Fruit fly (Drosophila melanogaster) whole organism, adult: ENCODE results near the gene bchs.

Source experiments
- CG11617 ChIP-seq: fragments of 200-800 bp; sonication (Bioruptor generic); optimal IDR thresholded peaks from 2 replicates; lab custom pipeline; 2017; ENCODE audit warnings: mild to moderate bottlenecking, missing biosample characterization, missing genetic modification reagents, missing genetic modification characterization
- CG12768 ChIP-seq: fragments of 200-800 bp; sonication (Bioruptor generic); optimal IDR thresholded peaks from 2 replicates; lab custom pipeline; 2017; ENCODE audit warnings: missing biosample characterization, missing genetic modification characterization, mild to moderate bottlenecking, moderate library complexity, missing genetic modification reagents
- CG14711 ChIP-seq: fragments of 200-800 bp; sonication (Bioruptor generic); optimal IDR thresholded peaks from 2 replicates; lab custom pipeline; 2018; ENCODE audit warnings: missing biosample characterization, mild to moderate bottlenecking, missing genetic modification characterization, moderate library complexity
- CG1620 ChIP-seq: fragments of 200-800 bp; sonication (Bioruptor generic); optimal IDR thresholded peaks from 2 replicates; lab custom pipeline; 2016; ENCODE audit warnings: missing biosample characterization, missing genetic modification characterization
- CG33017 ChIP-seq: fragments of 200-800 bp; sonication (Bioruptor generic); optimal IDR thresholded peaks from 2 replicates; lab custom pipeline; 2018; ENCODE audit warnings: missing biosample characterization, mild to moderate bottlenecking, missing genetic modification characterization, moderate library complexity
- CG5204 ChIP-seq: fragments of 200-800 bp; sonication (Bioruptor generic); optimal IDR thresholded peaks from 2 replicates; lab custom pipeline; 2016; ENCODE audit warnings: missing biosample characterization, missing genetic modification characterization
- CG7045 ChIP-seq: fragments of 200-800 bp; sonication (Bioruptor generic); optimal IDR thresholded peaks from 2 replicates; lab custom pipeline; 2017; ENCODE audit warnings: missing biosample characterization, mild to moderate bottlenecking, missing genetic modification characterization
- CG7101 ChIP-seq: fragments of 200-800 bp; sonication (Bioruptor generic); optimal IDR thresholded peaks from 2 replicates; lab custom pipeline; 2018; ENCODE audit warnings: missing biosample characterization, mild to moderate bottlenecking, missing genetic modification characterization, moderate library complexity
- Clk ChIP-seq: fragments of 200-800 bp; sonication (Bioruptor generic); optimal IDR thresholded peaks from 2 replicates; lab custom pipeline; 2017; ENCODE audit warnings: missing biosample characterization, missing genetic modification characterization
- Crg-1 ChIP-seq: fragments of 200-800 bp; sonication (Bioruptor generic); optimal IDR thresholded peaks from 2 replicates; lab custom pipeline; 2016; ENCODE audit warnings: missing biosample characterization, missing genetic modification characterization
- Hr96 ChIP-seq: fragments of 200-800 bp; sonication (Bioruptor generic); optimal IDR thresholded peaks from 2 replicates; lab custom pipeline; 2016; ENCODE audit warnings: missing biosample characterization, missing genetic modification characterization
- Mnt ChIP-seq: fragments of 200-800 bp; sonication (Bioruptor generic); optimal IDR thresholded peaks from 2 replicates; lab custom pipeline; 2016; ENCODE audit warnings: missing biosample characterization, mild to moderate bottlenecking, missing genetic modification characterization
- bab1 ChIP-seq: fragments of 200-800 bp; sonication (Bioruptor generic); optimal IDR thresholded peaks from 3 replicates; lab custom pipeline; 2019; ENCODE audit warnings: missing biosample characterization, mild to moderate bottlenecking, missing genetic modification characterization, moderate library complexity
- cic ChIP-seq: fragments of 200-800 bp; sonication (Bioruptor generic); optimal IDR thresholded peaks from 2 replicates; lab custom pipeline; 2017; ENCODE audit warnings: missing biosample characterization, mild to moderate bottlenecking, missing genetic modification characterization, moderate library complexity
- cnc ChIP-seq, 2 experiments: fragments of >200 bp; optimal IDR thresholded peaks; 2 replicates each; lab custom pipeline; 2017
- kay ChIP-seq: fragments of 200-800 bp; sonication (Bioruptor generic); peaks from one replicate; lab custom pipeline; 2016; ENCODE audit warnings: missing biosample characterization, missing genetic modification characterization, borderline replicate concordance
- ovo ChIP-seq: fragments of 200-800 bp; sonication (Bioruptor generic); optimal IDR thresholded peaks from 2 replicates; lab custom pipeline; 2016; ENCODE audit warnings: missing biosample characterization, missing genetic modification characterization
- pad ChIP-seq: fragments of 200-800 bp; sonication (Bioruptor generic); optimal IDR thresholded peaks from 3 replicates; lab custom pipeline; 2017; ENCODE audit warnings: missing biosample characterization, missing genetic modification characterization, mild to moderate bottlenecking, moderate library complexity, missing genetic modification reagents
- tj ChIP-seq: fragments of 200-800 bp; sonication (Bioruptor generic); optimal IDR thresholded peaks from 3 replicates; lab custom pipeline; 2017; ENCODE audit warnings: missing biosample characterization, mild to moderate bottlenecking, missing genetic modification characterization, moderate library complexity
- toe ChIP-seq: fragments of 200-800 bp; sonication (Bioruptor generic); optimal IDR thresholded peaks from 2 replicates; lab custom pipeline; 2016; ENCODE audit warnings: missing biosample characterization, missing genetic modification characterization

Gene bchs

dm6 chr2L:5879363-5879934, 27.5 kb upstream of the bchs start, which contains the start of gene rau:
Gene rau, minus strand, starts transcription at chr2L:5879498.
- TF ChIP-seq CG11617 (GFP tag; lab: Kevin White, UChicago) (peak; percentile 32), CG12768 (peak; percentile 37), CG7045 (GFP tag; lab: Kevin White, UChicago) (peak; percentile 39), ovo (GFP tag; lab: Kevin White, UChicago) (no peak), CG1620 (no peak), pad (GFP tag; lab: Kevin White, UChicago) (peak; percentile 34), tj (GFP tag; lab: Kevin White, UChicago) (peak; percentile 84), toe (peak; percentile 49), CG33017 (tag; lab: Kevin White, UChicago) (peak; percentile 25), cnc (optimal IDR thresholded peaks at IDR 0.05; lab: Kevin White, UChicago) (no peak), cic (no peak), Hr96 (GFP tag; lab: Kevin White, UChicago) (no peak), Clk (GFP tag; lab: Kevin White, UChicago) (no peak), CG7101 (tag; lab: Kevin White, UChicago) (peak; percentile 62), CG5204 (GFP tag; lab: Kevin White, UChicago) (peak; percentile 46), kay (GFP tag; lab: Kevin White, UChicago) (no peak), Mnt (GFP tag; lab: Kevin White, UChicago) (peak; percentile 23), CG14711 (tag; lab: Kevin White, UChicago) (peak; percentile 48), bab1 (peak; percentile 69), Crg-1 (peak; percentile 28)

- TF ChIP-seq CG1620 (no peak), toe (no peak), cnc (optimal IDR thresholded peaks at IDR 0.05; lab: Kevin White, UChicago) (no peak), CG11617 (GFP tag; lab: Kevin White, UChicago) (no peak)
These were observed 25.8 kb upstream of the bchs start for dm6 chr2L:5881181-5881580.

- TF ChIP-seq toe = no peak
- TF ChIP-seq tj (GFP tag; lab: Kevin White, UChicago) = no peak
- no peak for TF ChIP-seq Hr96 (GFP tag; lab: Kevin White, UChicago)
- no peak for TF ChIP-seq CG7045 (GFP tag; lab: Kevin White, UChicago)
- TF ChIP-seq cic = no peak
- no peak for TF ChIP-seq Clk (GFP tag; lab: Kevin White, UChicago)
- no peak for TF ChIP-seq cnc (optimal IDR thresholded peaks at IDR 0.05; lab: Kevin White, UChicago)
- no peak for TF ChIP-seq Mnt (GFP tag; lab: Kevin White, UChicago)
These were observed 23.5 kb upstream of the bchs start, which contains the start of gene CG44574 for dm6 chr2L:5883441-5883840. Gene CG44574, plus strand, starts transcription at chr2L:5883741.

- TF ChIP-seq toe = no peak
- TF ChIP-seq tj (GFP tag; lab: Kevin White, UChicago) = no peak
- no peak for TF ChIP-seq CG1620
- no peak for TF ChIP-seq Hr96 (GFP tag; lab: Kevin White, UChicago)
- TF ChIP-seq CG12768 = no peak
- TF ChIP-seq CG5204 (GFP tag; lab: Kevin White, UChicago) = no peak
- no peak for TF ChIP-seq CG11617 (GFP tag; lab: Kevin White, UChicago)
- no peak for TF ChIP-seq cnc (optimal IDR thresholded peaks at IDR 0.05; lab: Kevin White, UChicago)
- TF ChIP-seq bab1 = no peak
- TF ChIP-seq Mnt (GFP tag; lab: Kevin White, UChicago) = no peak
- TF ChIP-seq kay (GFP tag; lab: Kevin White, UChicago) = no peak
- TF ChIP-seq Clk (GFP tag; lab: Kevin White, UChicago) = no peak
- TF ChIP-seq pad (GFP tag; lab: Kevin White, UChicago) = no peak
- TF ChIP-seq cic = no peak
- no peak for TF ChIP-seq CG7045 (GFP tag; lab: Kevin White, UChicago)
- no peak for TF ChIP-seq Crg-1
- TF ChIP-seq CG14711 (tag; lab: Kevin White, UChicago) = no peak
- TF ChIP-seq CG33017 (tag; lab: Kevin White, UChicago) = no peak
- no peak for TF ChIP-seq CG7101 (tag; lab: Kevin White, UChicago)
These were observed 22.3 kb upstream of the bchs start, which contains the start of the genes Sfp26Ac and CG43185 for dm6 chr2L:5884674-5885073. Gene Sfp26Ac, minus strand, starts transcription at chr2L:5884774. Gene CG43185, plus strand, starts transcription at chr2L:5884888.

- no peak for TF ChIP-seq Crg-1
These were observed 21.3 kb upstream of the bchs start, which contains the start of gene CG9029 for dm6 chr2L:5885702-5886101. Gene CG9029, plus strand, starts transcription at chr2L:5886002.

dm6 chr2L:5886955-5887354, 20.0 kb upstream of the bchs start:
- TF ChIP-seq Mnt (GFP tag; lab: Kevin White, UChicago) (no peak), bab1 (no peak), CG1620 (no peak), CG12768 (no peak), cic (no peak), CG7045 (GFP tag; lab: Kevin White, UChicago) (no peak), CG11617 (GFP tag; lab: Kevin White, UChicago) (no peak), ovo (GFP tag; lab: Kevin White, UChicago) (no peak), CG33017 (tag; lab: Kevin White, UChicago) (no peak), CG14711 (tag; lab: Kevin White, UChicago) (no peak), Hr96 (GFP tag; lab: Kevin White, UChicago) (no peak), tj (GFP tag; lab: Kevin White, UChicago) (no peak), CG7101 (tag; lab: Kevin White, UChicago) (no peak), CG5204 (GFP tag; lab: Kevin White, UChicago) (no peak), cnc (optimal IDR thresholded peaks at IDR 0.05; lab: Kevin White, UChicago) (no peak)
